Worm (Caenorhabditis elegans) whole organism, L1 larva: ENCODE results near the gene T27C5.12.

Source experiments
- C16A3.4 ChIP-seq: fragments of 150-350 bp; optimal IDR thresholded peaks from 2 replicates; lab custom pipeline; 2014; ENCODE audit warnings: missing biosample characterization, missing genetic modification characterization
- C34B4.2 ChIP-seq: sonication (generic microtip); optimal IDR thresholded peaks from 2 replicates; lab custom pipeline; 2017; ENCODE audit warnings: mild to moderate bottlenecking, missing genetic modification characterization, missing compliant biosample characterization
- F16B12.6 ChIP-seq: fragments of 150-350 bp; optimal IDR thresholded peaks from 2 replicates; lab custom pipeline; 2014; ENCODE audit warnings: missing biosample characterization, missing genetic modification characterization
- alr-1 ChIP-seq: fragments of 200-800 bp; sonication (Bioruptor generic); optimal IDR thresholded peaks from 2 replicates; lab custom pipeline; 2018; ENCODE audit warnings: borderline replicate concordance, mild to moderate bottlenecking, missing genetic modification characterization, missing compliant biosample characterization
- blmp-1 ChIP-seq: fragments of 150-350 bp; optimal IDR thresholded peaks from 2 replicates; lab custom pipeline; 2014; ENCODE audit warnings: missing biosample characterization, missing genetic modification characterization
- ceh-63 ChIP-seq: fragments of 200-800 bp; sonication (Bioruptor generic); optimal IDR thresholded peaks from 2 replicates; lab custom pipeline; 2018; ENCODE audit warnings: mild to moderate bottlenecking, missing genetic modification characterization, missing compliant biosample characterization
- ceh-82 ChIP-seq, 3 experiments: fragments of 150-350 bp in 1 of 3; sonication (generic microtip) in 2 of 3; optimal IDR thresholded peaks; 2 replicates each; lab custom pipeline; 2014 to 2017; ENCODE audit warnings: missing biosample characterization in 3 of 3, missing genetic modification characterization in 3 of 3
- ceh-90 ChIP-seq: sonication (generic microtip); optimal IDR thresholded peaks from 2 replicates; lab custom pipeline; 2016; ENCODE audit warnings: missing genetic modification characterization, missing compliant biosample characterization
- efl-3 ChIP-seq: fragments of 200-800 bp; sonication (Bioruptor generic); optimal IDR thresholded peaks from 2 replicates; lab custom pipeline; 2018; ENCODE audit warnings: mild to moderate bottlenecking, missing genetic modification characterization, missing compliant biosample characterization
- elt-2 ChIP-seq: sonication (generic microtip); optimal IDR thresholded peaks from 2 replicates; lab custom pipeline; 2016; ENCODE audit warnings: missing genetic modification characterization, mild to moderate bottlenecking, inconsistent platforms, missing compliant biosample characterization, missing genetic modification reagents
- fos-1 ChIP-seq: fragments of 150-350 bp; optimal IDR thresholded peaks from 2 replicates; lab custom pipeline; 2014; ENCODE audit warnings: missing biosample characterization, missing genetic modification characterization
- hlh-4 ChIP-seq: sonication (generic microtip); optimal IDR thresholded peaks from 2 replicates; lab custom pipeline; 2016; ENCODE audit warnings: mild to moderate bottlenecking, missing genetic modification characterization, missing compliant biosample characterization
- hpl-2 ChIP-seq: fragments of 150-350 bp; optimal IDR thresholded peaks from 2 replicates; lab custom pipeline; 2014; ENCODE audit warnings: missing biosample characterization, missing genetic modification reagents, missing genetic modification characterization
- lin-13 ChIP-seq: fragments of 150-350 bp; optimal IDR thresholded peaks from 2 replicates; lab custom pipeline; 2014; ENCODE audit warnings: missing biosample characterization, missing genetic modification reagents, missing genetic modification characterization
- lin-14 ChIP-seq: fragments of 200-800 bp; sonication (Bioruptor generic); optimal IDR thresholded peaks from 2 replicates; lab custom pipeline; 2018; ENCODE audit warnings: mild to moderate bottlenecking, missing genetic modification characterization, moderate library complexity, missing compliant biosample characterization
- lin-15B ChIP-seq: fragments of 150-350 bp; sonication (generic microtip); optimal IDR thresholded peaks from 3 replicates; lab custom pipeline; 2014; ENCODE audit warnings: missing biosample characterization, missing genetic modification characterization
- lin-35 ChIP-seq, 2 experiments: fragments of 150-350 bp; optimal IDR thresholded peaks; 2 replicates each; lab custom pipeline; 2014; ENCODE audit warnings: missing biosample characterization in 2 of 2, missing genetic modification characterization in 2 of 2, missing genetic modification reagents in 2 of 2
- lin-39 ChIP-seq: fragments of 150-350 bp; optimal IDR thresholded peaks from 2 replicates; lab custom pipeline; 2014; ENCODE audit warnings: missing biosample characterization, missing genetic modification reagents, missing genetic modification characterization
- lir-3 ChIP-seq: sonication (generic microtip); optimal IDR thresholded peaks from 2 replicates; lab custom pipeline; 2016; ENCODE audit warnings: mild to moderate bottlenecking, missing genetic modification characterization, moderate library complexity, missing compliant biosample characterization; ENCODE audit not compliant: poor library complexity
- lsy-2 ChIP-seq, 2 experiments: fragments of 150-350 bp; optimal IDR thresholded peaks; 2 replicates each; lab custom pipeline; 2014; ENCODE audit warnings: missing biosample characterization in 2 of 2, missing genetic modification characterization in 2 of 2
- mdl-1 ChIP-seq, 2 experiments: fragments of 150-350 bp; optimal IDR thresholded peaks; 2 replicates each; lab custom pipeline; 2014 to 2017; ENCODE audit warnings: missing biosample characterization in 2 of 2, missing genetic modification characterization in 2 of 2, inconsistent platforms in 1 of 2
- mef-2 ChIP-seq: fragments of 150-350 bp; optimal IDR thresholded peaks from 2 replicates; lab custom pipeline; 2014; ENCODE audit warnings: missing biosample characterization, missing genetic modification characterization
- nhr-12 ChIP-seq: sonication (generic microtip); optimal IDR thresholded peaks from 2 replicates; lab custom pipeline; 2017; ENCODE audit warnings: missing biosample characterization, missing genetic modification characterization
- nhr-20 ChIP-seq: sonication (generic microtip); optimal IDR thresholded peaks from 2 replicates; lab custom pipeline; 2016; ENCODE audit warnings: mild to moderate bottlenecking, missing genetic modification characterization, missing compliant biosample characterization
- nhr-28 ChIP-seq: fragments of 150-350 bp; optimal IDR thresholded peaks from 2 replicates; lab custom pipeline; 2014; ENCODE audit warnings: missing biosample characterization, missing genetic modification characterization
- nhr-77 ChIP-seq: fragments of 150-350 bp; optimal IDR thresholded peaks from 2 replicates; lab custom pipeline; 2014; ENCODE audit warnings: missing biosample characterization, missing genetic modification characterization
- nhr-85 ChIP-seq: sonication (generic microtip); peaks from one replicate; lab custom pipeline; 2016; ENCODE audit warnings: missing genetic modification characterization, inconsistent platforms, missing compliant biosample characterization
- pag-3 ChIP-seq: sonication (generic microtip); optimal IDR thresholded peaks from 2 replicates; lab custom pipeline; 2017; ENCODE audit warnings: missing genetic modification characterization, mild to moderate bottlenecking, missing compliant biosample characterization, antibody characterized with exemption, borderline replicate concordance; ENCODE audit not compliant: insufficient read depth
- pax-3 ChIP-seq: fragments of 200-800 bp; sonication (Bioruptor generic); optimal IDR thresholded peaks from 2 replicates; lab custom pipeline; 2018; ENCODE audit warnings: mild to moderate bottlenecking, missing genetic modification characterization, moderate library complexity, missing compliant biosample characterization
- snu-23 ChIP-seq: sonication (generic microtip); optimal IDR thresholded peaks from 2 replicates; lab custom pipeline; 2016; ENCODE audit warnings: missing genetic modification characterization, missing compliant biosample characterization
- sox-4 ChIP-seq: sonication (generic microtip); optimal IDR thresholded peaks from 2 replicates; lab custom pipeline; 2016; ENCODE audit warnings: missing genetic modification characterization, missing compliant biosample characterization
- sptf-1 ChIP-seq: fragments of 150-350 bp; optimal IDR thresholded peaks from 2 replicates; lab custom pipeline; 2014; ENCODE audit warnings: missing biosample characterization, missing genetic modification characterization
- sup-37 ChIP-seq: fragments of 200-800 bp; sonication (Bioruptor generic); optimal IDR thresholded peaks from 2 replicates; lab custom pipeline; 2018; ENCODE audit warnings: mild to moderate bottlenecking, missing genetic modification characterization, missing compliant biosample characterization
- tbx-2 ChIP-seq: sonication (generic microtip); optimal IDR thresholded peaks from 2 replicates; lab custom pipeline; 2016; ENCODE audit warnings: missing genetic modification characterization, missing compliant biosample characterization
- unc-30 ChIP-seq: sonication (generic microtip); optimal IDR thresholded peaks from 2 replicates; lab custom pipeline; 2017; ENCODE audit warnings: missing biosample characterization, missing genetic modification characterization
- unc-98 ChIP-seq: fragments of 200-800 bp; sonication (Bioruptor generic); IDR thresholded peaks from 2 replicates; pipeline ENCODE4 v1.3.6; 2022; ENCODE audit warnings: missing genetic modification characterization, missing compliant biosample characterization
- zag-1 ChIP-seq: fragments of 150-350 bp; optimal IDR thresholded peaks from 2 replicates; lab custom pipeline; 2014; ENCODE audit warnings: missing biosample characterization, missing genetic modification characterization
- zip-4 ChIP-seq: fragments of 200-800 bp; sonication (Bioruptor generic); optimal IDR thresholded peaks from 2 replicates; lab custom pipeline; 2018; ENCODE audit warnings: mild to moderate bottlenecking, missing genetic modification characterization, moderate library complexity, missing compliant biosample characterization

The T27C5.12 gene

ce11 chrV:17429262-17429661, 14.2 kb downstream of the T27C5.12 start:
- TF ChIP-seq mef-2 (no peak), pax-3 (tag; lab: Kevin White, UChicago) (no peak), blmp-1 (tag; lab: Kevin White, UChicago) (no peak), F16B12.6 (no peak), lin-13 (GFP tag; lab: Kevin White, UChicago) (no peak), ceh-90 (tag; lab: Kevin White, UChicago) (no peak), nhr-20 (no peak), zip-4 (GFP tag; lab: Kevin White, UChicago) (no peak), unc-30 (no peak), snu-23 (no peak), lin-14 (GFP tag; lab: Kevin White, UChicago) (no peak), nhr-12 (tag; lab: Kevin White, UChicago) (no peak)

- TF ChIP-seq hpl-2 (GFP tag; lab: Kevin White, UChicago) (no peak), C34B4.2 (tag; lab: Kevin White, UChicago) (no peak), hlh-4 (tag; lab: Kevin White, UChicago) (no peak), elt-2 (no peak), pax-3 (tag; lab: Kevin White, UChicago) (no peak), snu-23 (no peak), lin-39 (tag; lab: Kevin White, UChicago) (no peak), nhr-77 (tag; lab: Kevin White, UChicago) (no peak), lir-3 (tag; lab: Kevin White, UChicago) (no peak)
These were observed 15.0 kb downstream of the T27C5.12 start, which contains the start of gene T27C5.10 for ce11 chrV:17430066-17430465. Gene T27C5.10 (minus strand): TSS chrV:17430166.

- TF ChIP-seq sox-4 (tag; lab: Kevin White, UChicago) (no peak), lin-15B (tag; lab: Kevin White, UChicago) (no peak), zag-1 (no peak), mef-2 (no peak), ceh-82 (tag; optimal IDR thresholded peaks at IDR 0.05; lab: Kevin White, UChicago) (no peak), lsy-2 (tag; optimal IDR thresholded peaks at IDR 0.05; lab: Kevin White, UChicago) (no peak), alr-1 (tag; lab: Kevin White, UChicago) (no peak), fos-1 (tag; lab: Kevin White, UChicago) (no peak)
These were observed 15.9 kb downstream of the T27C5.12 start, which contains the start of gene srbc-27 for ce11 chrV:17430903-17431302. Gene srbc-27 (plus strand): TSS chrV:17431203.

- TF ChIP-seq C16A3.4 (tag; lab: Kevin White, UChicago) (no peak), ceh-63 (GFP tag; lab: Kevin White, UChicago) (no peak), sox-4 (tag; lab: Kevin White, UChicago) (no peak), nhr-85 (tag; lab: Kevin White, UChicago) (no peak), pag-3 (tag; lab: Kevin White, UChicago) (no peak)
- TF ChIP-seq, all 84 proteins: peak for 0
These were observed 21.4 kb downstream of the T27C5.12 start, which contains the start of gene F20E11.18 for ce11 chrV:17436492-17436891. Gene F20E11.18 (minus strand): TSS chrV:17436592.

ce11 chrV:17438317-17438716, 23.3 kb downstream of the T27C5.12 start, which contains the start of gene srsx-2:
Gene srsx-2 (minus strand): TSS chrV:17438417.
- TF ChIP-seq sptf-1 (tag; lab: Kevin White, UChicago) (no peak), nhr-28 (tag; lab: Kevin White, UChicago) (no peak), lin-35 (GFP tag; optimal IDR thresholded peaks at IDR 0.05; lab: Kevin White, UChicago) (no peak), tbx-2 (tag; lab: Kevin White, UChicago) (no peak), sup-37 (GFP tag; lab: Kevin White, UChicago) (no peak), nhr-77 (tag; lab: Kevin White, UChicago) (no peak), mdl-1 (tag; optimal IDR thresholded peaks at IDR 0.05; lab: Kevin White, UChicago) (no peak), unc-98 (GFP tag; lab: Robert Waterston, UW) (no peak), efl-3 (no peak)
- TF ChIP-seq, all 84 proteins: peak for 0
